Fruit fly (Drosophila melanogaster): Measurements from ENCODE around the gene CG14106.

The CG14106 gene

DNA sequence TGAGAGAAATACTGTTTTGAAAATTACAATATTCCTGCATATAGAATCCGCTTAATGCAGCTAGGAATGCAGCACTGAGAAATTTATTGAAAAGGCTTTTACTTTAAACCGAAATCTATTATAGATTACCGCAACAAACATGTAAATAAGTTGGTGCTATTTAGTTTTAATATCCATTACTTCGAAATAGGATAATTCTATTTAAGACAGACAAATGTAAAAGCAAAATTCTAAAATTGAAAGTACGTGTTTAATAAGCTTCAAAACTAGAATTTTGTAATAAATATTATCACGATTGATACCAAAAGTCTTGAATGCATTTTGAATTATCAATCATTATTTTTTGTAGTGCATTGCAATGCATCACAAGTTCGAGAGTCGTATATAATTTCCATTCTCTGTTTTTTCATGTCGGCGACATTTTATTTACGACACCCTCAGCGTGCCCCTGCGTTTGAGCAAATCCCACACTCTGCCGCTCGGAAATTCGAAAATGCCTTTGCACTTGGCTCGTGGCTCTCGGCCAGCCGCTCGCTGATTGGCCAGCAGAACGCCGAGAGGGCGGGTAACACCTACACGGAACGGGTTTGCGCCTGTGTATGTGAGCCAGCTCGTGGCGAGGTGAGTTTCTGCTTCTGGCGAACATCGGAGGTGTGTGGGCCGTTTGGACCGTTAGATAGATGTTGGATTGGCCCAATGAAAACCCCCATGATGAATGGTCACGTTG is 22.2 kb downstream of the CG14106 start (continued):
- peak; percentile 3 for TF ChIP-seq Asciz (GFP tag; optimal IDR thresholded peaks at IDR 0.05)
- TF ChIP-seq sr (GFP tag; IDR thresholded peaks at IDR 0.05) = peak; percentile 90
- peak; percentile 57 for TF ChIP-seq CG15696 (tag; optimal IDR thresholded peaks at IDR 0.05)
- TF ChIP-seq CG43689 (GFP tag; IDR thresholded peaks at IDR 0.05) = no peak
- no peak for TF ChIP-seq salm (tag; optimal IDR thresholded peaks at IDR 0.05)
- TF ChIP-seq run (tag; optimal IDR thresholded peaks at IDR 0.05) = no peak
- peak; percentile 36 for TF ChIP-seq Blimp-1 (GFP tag; optimal IDR thresholded peaks at IDR 0.05)
- no peak for TF ChIP-seq so (GFP tag; IDR thresholded peaks at IDR 0.05)
- no peak for TF ChIP-seq CG16863 (GFP tag; optimal IDR thresholded peaks at IDR 0.05)
- peak; percentile 32 for TF ChIP-seq CG4820 (GFP tag; optimal IDR thresholded peaks at IDR 0.05)
- TF ChIP-seq CG4404 (GFP tag; IDR thresholded peaks at IDR 0.05) = peak; percentile 46
- peak; percentile 33 for TF ChIP-seq CG8388 (GFP tag; optimal IDR thresholded peaks at IDR 0.05)
- TF ChIP-seq dmrt11E (tag; optimal IDR thresholded peaks at IDR 0.05) = peak; percentile 70
- TF ChIP-seq Abd-B (GFP tag; optimal IDR thresholded peaks at IDR 0.05) = peak; percentile 6
- peak; percentile 60 for TF ChIP-seq gem (tag; optimal IDR thresholded peaks at IDR 0.05)
- TF ChIP-seq CG18262 (tag; optimal IDR thresholded peaks at IDR 0.05) = peak; percentile 84
- TF ChIP-seq sens (GFP tag) = peak; percentile 96
- no peak for TF ChIP-seq CG2678 (tag; optimal IDR thresholded peaks at IDR 0.05)
- no peak for TF ChIP-seq CG11247 (GFP tag; IDR thresholded peaks at IDR 0.05)
- peak; percentile 68 for TF ChIP-seq nmo (GFP tag; optimal IDR thresholded peaks at IDR 0.05)
- peak; percentile 98 for TF ChIP-seq Nf-YC (tag; optimal IDR thresholded peaks at IDR 0.05)
- peak; percentile 42 for TF ChIP-seq zf30C (GFP tag; optimal IDR thresholded peaks at IDR 0.05)
- no peak for TF ChIP-seq CG31224 (GFP tag; IDR thresholded peaks at IDR 0.05)
- no peak; the same call in 1 of the 2 replicates for TF ChIP-seq lmd (GFP tag; IDR thresholded peaks at IDR 0.05)
- peak; percentile 81 for TF ChIP-seq cg (GFP tag; optimal IDR thresholded peaks at IDR 0.05)
- TF ChIP-seq tio (GFP tag; optimal IDR thresholded peaks at IDR 0.05) = peak; percentile 22
- TF ChIP-seq CG30403 (GFP tag; optimal IDR thresholded peaks at IDR 0.05) = peak; percentile 19
- TF ChIP-seq en (GFP tag; optimal IDR thresholded peaks at IDR 0.05) = no peak
- TF ChIP-seq CG11398 (GFP tag; optimal IDR thresholded peaks at IDR 0.05) = no peak
- no peak for TF ChIP-seq CG12942 (GFP tag; optimal IDR thresholded peaks at IDR 0.05)
- peak; percentile 49 for TF ChIP-seq Sox100B (GFP tag; optimal IDR thresholded peaks at IDR 0.05)

- peak; percentile 35 for TF ChIP-seq nom (GFP tag; optimal IDR thresholded peaks at IDR 0.05)
- no peak for TF ChIP-seq HmgD (GFP tag; optimal IDR thresholded peaks at IDR 0.05)
- no peak for TF ChIP-seq ash1 (GFP tag; optimal IDR thresholded peaks at IDR 0.05)
- peak; percentile 65 for TF ChIP-seq sqz (GFP tag; optimal IDR thresholded peaks at IDR 0.05)
- TF ChIP-seq D19A (tag; optimal IDR thresholded peaks at IDR 0.05) = no peak
- TF ChIP-seq klu (GFP tag; IDR thresholded peaks at IDR 0.05) = no peak
- no peak for TF ChIP-seq stwl (tag; optimal IDR thresholded peaks at IDR 0.05)
- TF ChIP-seq Deaf1 (tag; optimal IDR thresholded peaks at IDR 0.05) = peak; percentile 59
- no peak for TF ChIP-seq bab2 (GFP tag; optimal IDR thresholded peaks at IDR 0.05)
- TF ChIP-seq unc-4 (GFP tag; IDR thresholded peaks at IDR 0.05; ENCODE audit: partially characterized antibody) = no peak
- no peak for TF ChIP-seq croc (GFP tag; conservative IDR thresholded peaks at IDR 0.05)
- TF ChIP-seq CG2889 (GFP tag; IDR thresholded peaks at IDR 0.05) = no peak
- no peak for TF ChIP-seq cwo (GFP tag; optimal IDR thresholded peaks at IDR 0.05)
- TF ChIP-seq Hr51 (GFP tag; optimal IDR thresholded peaks at IDR 0.05) = no peak
- TF ChIP-seq CG1602 (GFP tag; optimal IDR thresholded peaks at IDR 0.05) = no peak
- TF ChIP-seq trem (tag; optimal IDR thresholded peaks at IDR 0.05) = no peak
- TF ChIP-seq CG30431 (GFP tag; optimal IDR thresholded peaks at IDR 0.05) = no peak
- TF ChIP-seq CG12104 (GFP tag; optimal IDR thresholded peaks at IDR 0.05) = no peak
- TF ChIP-seq CHES-1-like (GFP tag; optimal IDR thresholded peaks at IDR 0.05) = no peak
- TF ChIP-seq Scr (GFP tag; IDR thresholded peaks at IDR 0.05; ENCODE audit: partially characterized antibody) = no peak
These were observed 24.5 kb downstream of the CG14106 start, which contains the start of gene sens for dm6 chr3L:13400872-13401418. TSS of gene sens (minus strand) at chr3L:13401125.
